Worm (Caenorhabditis elegans) whole organism, L2 larva: ENCODE measurements around the gene ZK470.4.

ENCODE experiments used
- alr-1 ChIP-seq: fragments of 150-350 bp; optimal IDR thresholded peaks from 2 replicates; lab custom pipeline; 2014; ENCODE audit warnings: missing biosample characterization, missing genetic modification characterization
- elt-3 ChIP-seq: sonication (generic microtip); optimal IDR thresholded peaks from 2 replicates; lab custom pipeline; 2017; ENCODE audit warnings: missing biosample characterization, missing genetic modification characterization
- nhr-25 ChIP-seq: fragments of 150-350 bp; sonication (generic microtip); optimal IDR thresholded peaks from 3 replicates; lab custom pipeline; 2014; ENCODE audit warnings: missing biosample characterization, missing genetic modification characterization
- snpc-4 ChIP-seq: fragments of 150-350 bp; optimal IDR thresholded peaks from 2 replicates; lab custom pipeline; 2014; ENCODE audit warnings: missing biosample characterization, missing genetic modification characterization

DNA sequence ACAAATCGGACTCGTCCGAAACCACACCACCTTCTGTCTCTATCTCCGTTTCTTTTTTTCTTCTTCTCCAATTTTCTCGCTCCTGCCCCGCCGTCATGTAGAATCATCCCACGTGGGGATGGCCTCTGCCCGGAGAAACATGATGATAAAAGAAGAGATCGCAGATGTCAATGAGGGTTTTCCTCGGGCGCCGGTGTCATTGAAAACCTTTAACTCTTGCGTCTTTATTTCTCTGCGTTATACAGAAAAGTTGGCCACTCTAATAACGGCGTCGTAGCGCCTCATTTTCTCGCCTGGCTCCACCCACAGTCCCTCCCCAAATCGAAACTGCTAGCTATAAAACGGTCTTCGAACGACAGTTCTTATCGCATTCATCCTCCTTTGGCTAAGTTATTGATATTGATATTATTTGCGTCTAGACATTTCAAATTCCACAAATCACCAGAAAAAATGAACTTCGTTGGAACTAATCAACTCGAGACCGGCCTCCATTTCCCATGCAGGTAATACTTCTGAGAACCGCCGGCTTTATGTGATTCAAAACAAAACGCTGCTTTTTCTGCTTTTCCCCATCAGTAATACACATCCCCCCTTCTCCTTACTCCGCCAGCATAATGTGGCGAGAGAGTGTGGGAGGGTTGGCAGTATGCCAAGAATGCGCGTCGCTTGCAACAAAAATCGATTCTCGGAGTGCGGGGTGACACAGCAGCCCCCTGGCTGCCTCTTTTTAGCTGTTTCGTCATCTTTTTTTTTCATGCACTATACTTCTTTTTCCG lies 5.7 kb upstream of the ZK470.4 start:
- TF ChIP-seq snpc-4 (tag; lab: Kevin White, UChicago), result no peak
- no peak for TF ChIP-seq elt-3 (tag; lab: Kevin White, UChicago)
- peak; percentile 87 for TF ChIP-seq nhr-25 (tag; lab: Kevin White, UChicago)
- TF ChIP-seq alr-1 (tag; lab: Kevin White, UChicago), result no peak
